Fruit fly (Drosophila melanogaster) S2 (cell line): Measurements from ENCODE around the gene CG14710.

ENCODE experiments used
- CG8478 ChIP-seq: fragments of >200 bp; optimal IDR thresholded peaks from 2 replicates; lab custom pipeline; 2018
- CTCF ChIP-seq, 2 experiments: fragments of >200 bp; optimal IDR thresholded peaks; 2 replicates each; lab custom pipeline; 2018

DNA sequence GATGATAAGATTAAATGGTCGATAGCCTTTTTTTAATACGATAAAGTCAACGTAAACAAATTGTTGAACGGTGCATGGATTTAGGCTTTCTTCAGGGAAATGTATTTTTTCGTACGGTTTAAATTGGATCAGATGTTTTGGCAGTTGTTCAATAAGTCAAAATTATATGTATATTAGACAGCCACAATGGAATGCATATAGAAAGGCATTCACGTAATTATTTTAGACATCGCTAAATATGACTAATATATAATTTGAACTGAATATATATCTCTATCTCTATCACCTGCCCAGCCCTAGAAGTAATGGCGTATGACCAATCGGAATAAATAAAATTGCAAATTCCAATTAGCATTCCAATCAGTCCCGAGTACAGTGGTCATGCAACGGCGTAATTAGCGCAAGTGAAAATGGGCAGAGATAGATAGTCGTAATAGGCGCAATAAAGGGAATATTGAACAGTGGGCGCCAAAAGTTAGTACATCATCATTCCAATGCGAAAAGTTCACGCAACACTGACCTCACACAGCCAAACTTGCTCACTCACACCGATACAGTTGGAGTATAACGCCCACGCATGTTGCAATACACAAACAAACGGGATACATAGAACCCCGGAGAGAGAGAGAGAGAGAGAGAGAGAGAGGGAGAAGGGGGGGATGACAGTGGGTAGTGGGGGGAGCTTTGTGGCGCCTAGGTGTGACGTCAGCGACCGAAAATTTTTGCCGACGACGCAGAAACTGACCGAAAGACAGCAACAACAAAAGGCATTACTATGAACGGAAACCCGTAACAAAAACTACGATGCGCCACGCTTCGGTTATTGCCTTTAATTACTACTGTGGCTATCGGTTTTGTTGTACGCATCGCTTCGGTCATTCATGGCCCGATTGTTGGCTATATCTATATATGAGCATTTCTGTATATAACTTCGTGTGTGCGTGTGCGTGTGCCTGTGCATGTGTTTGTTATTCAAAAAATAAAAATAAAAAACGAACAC, 28.8 kb downstream of the CG14710 start:
- TF ChIP-seq CG8478 = no peak
- no peak for TF ChIP-seq CTCF (optimal IDR thresholded peaks at IDR 0.05; lab: Kevin White, UChicago)
